Worm (Caenorhabditis elegans): Measurements from ENCODE around the gene nrde-1.

nrde-1 gene

ce11 chrIII:3709030-3709429, 4.2 kb upstream of the nrde-1 start, which contains the start of gene alkb-8:
alkb-8 (plus strand) TSS chrIII:3709330.
- no peak for TF ChIP-seq C38D4.7 (GFP tag; optimal IDR thresholded peaks at IDR 0.05)
- no peak for TF ChIP-seq odd-2 (tag; optimal IDR thresholded peaks at IDR 0.05)
- TF ChIP-seq rnt-1 (tag; optimal IDR thresholded peaks at IDR 0.05), result no peak
- no peak for TF ChIP-seq hlh-13 (GFP tag; optimal IDR thresholded peaks at IDR 0.05)
- TF ChIP-seq madf-2 (tag; optimal IDR thresholded peaks at IDR 0.05), result no peak
- no peak for TF ChIP-seq ahr-1 (tag; optimal IDR thresholded peaks at IDR 0.05)
- no peak for TF ChIP-seq elt-2 (tag; optimal IDR thresholded peaks at IDR 0.05)
- TF ChIP-seq ceh-6 (GFP tag; optimal IDR thresholded peaks at IDR 0.05), result no peak
- no peak for TF ChIP-seq nhr-232 (tag; optimal IDR thresholded peaks at IDR 0.05)
- no peak for TF ChIP-seq ceh-31 (tag; optimal IDR thresholded peaks at IDR 0.05)

DNA sequence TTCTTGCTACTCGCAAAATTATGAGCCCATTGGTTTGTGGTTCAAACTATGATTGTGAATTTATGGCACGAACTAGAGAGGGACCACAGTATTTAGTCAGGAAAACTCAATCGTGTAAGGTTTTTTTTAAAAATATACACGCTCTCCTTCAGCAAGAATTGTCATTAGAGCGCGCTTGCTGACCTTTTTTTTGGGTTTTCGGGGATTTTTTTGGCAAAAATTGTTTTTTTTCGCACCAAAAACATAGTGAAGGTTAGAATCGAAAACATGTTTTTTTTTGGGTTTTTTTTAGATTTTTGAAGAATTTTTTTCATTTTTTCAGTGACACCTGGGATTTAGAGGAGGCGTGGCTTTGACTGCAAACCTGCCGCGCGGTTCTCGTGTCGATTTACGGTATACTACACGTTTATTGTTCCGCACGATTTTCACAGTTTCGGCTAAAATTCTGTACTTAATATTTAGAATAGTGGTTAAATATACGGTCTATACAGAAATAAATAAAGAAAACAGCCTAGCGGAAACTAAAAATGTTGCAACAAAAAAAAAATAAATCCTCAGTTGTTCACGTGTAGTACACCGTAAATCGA, 2.9 kb downstream of the nrde-1 start:
- no peak for TF ChIP-seq ceh-18 (tag; optimal IDR thresholded peaks at IDR 0.05)
- TF ChIP-seq ceh-24 (tag; optimal IDR thresholded peaks at IDR 0.05), result no peak
- no peak for TF ChIP-seq ets-4 (tag; optimal IDR thresholded peaks at IDR 0.05)
- no peak for TF ChIP-seq C08G9.2 (tag; optimal IDR thresholded peaks at IDR 0.05)
- no peak for TF ChIP-seq npax-4 (tag; optimal IDR thresholded peaks at IDR 0.05)
- TF ChIP-seq che-1 (tag; optimal IDR thresholded peaks at IDR 0.05), result no peak
- TF ChIP-seq ttx-3 (tag; optimal IDR thresholded peaks at IDR 0.05), result no peak
- TF ChIP-seq lin-11 (tag; optimal IDR thresholded peaks at IDR 0.05), result no peak
- TF ChIP-seq tbx-2 (tag; optimal IDR thresholded peaks at IDR 0.05), result peak; percentile 16

DNA sequence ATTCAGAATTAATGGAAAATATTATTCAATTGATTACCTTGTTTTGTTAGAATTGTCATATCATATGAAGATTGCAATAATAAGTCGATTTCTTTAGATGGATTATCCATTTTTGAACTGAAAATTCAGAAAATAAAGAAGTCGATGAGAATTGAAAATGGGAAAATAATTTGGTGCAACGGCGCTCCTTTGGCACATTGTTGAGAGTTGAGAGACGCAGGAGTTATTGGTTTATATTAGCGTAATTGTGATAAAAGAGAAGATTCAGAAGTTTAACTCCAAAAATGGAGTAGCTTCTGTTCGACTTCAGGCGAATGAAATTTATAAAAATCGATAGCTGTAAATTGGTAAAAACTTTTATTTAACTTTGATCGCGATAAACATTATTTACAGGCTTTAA, 6.3 kb downstream of the nrde-1 start, which contains the start of gene C14B1.8:
Gene C14B1.8, minus strand, starts transcription at position 117 of the 400 bp plus-strand sequence.
- TF ChIP-seq ztf-16 (tag; optimal IDR thresholded peaks at IDR 0.05), result no peak
- TF ChIP-seq unc-42 (tag; optimal IDR thresholded peaks at IDR 0.05), result peak; percentile 95

DNA sequence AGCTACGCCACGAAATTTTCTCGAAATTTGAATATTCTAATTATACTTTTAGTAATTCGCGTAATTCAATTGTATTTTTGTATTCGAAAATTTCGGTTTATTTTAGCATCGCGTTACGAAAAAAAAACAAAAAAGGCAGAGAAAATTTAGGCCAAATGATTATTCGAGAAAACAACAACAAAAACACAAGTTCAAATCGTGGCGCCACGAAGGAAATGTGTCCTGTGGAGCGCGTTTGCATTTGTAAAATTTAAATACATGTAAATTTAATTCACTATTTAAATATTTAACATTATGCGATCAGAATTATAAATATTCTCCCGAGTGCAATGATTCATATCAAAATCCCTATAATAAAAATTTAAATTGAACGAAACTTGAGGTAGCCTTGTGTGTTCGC, 10.5 kb downstream of the nrde-1 start:
- TF ChIP-seq ceh-19 (GFP tag; optimal IDR thresholded peaks at IDR 0.05) (no peak), ets-4 (tag; optimal IDR thresholded peaks at IDR 0.05) (no peak), T23F11.4 (GFP tag; optimal IDR thresholded peaks at IDR 0.05) (no peak), nhr-232 (tag; optimal IDR thresholded peaks at IDR 0.05) (no peak), dmd-4 (tag; optimal IDR thresholded peaks at IDR 0.05; ENCODE audit: borderline replicate concordance) (no peak), ahr-1 (tag; optimal IDR thresholded peaks at IDR 0.05) (no peak), tbx-2 (tag; optimal IDR thresholded peaks at IDR 0.05) (no peak), K02D7.2 (tag; optimal IDR thresholded peaks at IDR 0.05) (no peak), ceh-31 (tag; optimal IDR thresholded peaks at IDR 0.05) (no peak), hlh-15 (tag; optimal IDR thresholded peaks at IDR 0.05) (no peak), mec-3 (tag; optimal IDR thresholded peaks at IDR 0.05; ENCODE audit: borderline replicate concordance) (no peak), Y22D7AL.16 (tag; optimal IDR thresholded peaks at IDR 0.05) (no peak), pros-1 (tag; optimal IDR thresholded peaks at IDR 0.05) (no peak), ceh-2 (tag; optimal IDR thresholded peaks at IDR 0.05) (no peak), rnt-1 (tag; optimal IDR thresholded peaks at IDR 0.05) (no peak)

DNA sequence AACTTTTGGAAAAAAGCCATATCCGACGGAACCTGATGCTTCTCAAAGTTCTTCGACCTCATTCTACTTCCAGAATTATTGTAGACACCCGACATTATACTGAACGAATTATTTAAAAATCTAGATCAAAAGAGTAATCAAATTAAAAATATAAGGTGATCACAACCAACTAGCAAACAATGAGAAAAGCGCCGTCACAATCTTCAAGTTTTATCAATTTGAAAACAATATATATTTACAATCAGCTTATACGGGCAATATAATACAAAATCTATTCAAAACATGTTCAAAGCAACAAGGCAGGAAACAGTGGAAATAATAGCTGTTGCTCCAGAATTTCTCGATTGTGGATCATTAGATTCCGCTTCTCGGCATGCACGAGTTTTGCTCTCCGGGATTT, 11.6 kb downstream of the nrde-1 start, which contains the start of gene C14B1.12:
Gene C14B1.12, minus strand, starts transcription at position 101 of the 400 bp plus-strand sequence.
- TF ChIP-seq pha-4 (tag; optimal IDR thresholded peaks at IDR 0.05) (no peak), hlh-8 (tag; optimal IDR thresholded peaks at IDR 0.05) (no peak), elt-4 (tag; optimal IDR thresholded peaks at IDR 0.05) (no peak), rnt-1 (tag; optimal IDR thresholded peaks at IDR 0.05) (no peak), C08G9.2 (tag; optimal IDR thresholded peaks at IDR 0.05) (no peak), ceh-19 (GFP tag; optimal IDR thresholded peaks at IDR 0.05) (no peak), ztf-16 (tag; optimal IDR thresholded peaks at IDR 0.05) (no peak)
